Fruit fly (Drosophila melanogaster) whole organism, wandering third instar larva: ENCODE data around the gene Abi.

Experiments
- Abd-B ChIP-seq: fragments of >200 bp; optimal IDR thresholded peaks from 2 replicates; lab custom pipeline; 2017; ENCODE audit warnings: missing biosample characterization, missing genetic modification characterization
- CG32264 ChIP-seq: fragments of 200-800 bp; sonication (Bioruptor generic); optimal IDR thresholded peaks from 2 replicates; lab custom pipeline; 2016; ENCODE audit warnings: missing biosample characterization, missing genetic modification characterization
- CG9705 ChIP-seq: fragments of 200-800 bp; sonication (Bioruptor generic); optimal IDR thresholded peaks from 2 replicates; lab custom pipeline; 2018; ENCODE audit warnings: missing biosample characterization, mild to moderate bottlenecking, missing genetic modification characterization
- CrebA ChIP-seq: fragments of 200-800 bp; sonication (Bioruptor generic); optimal IDR thresholded peaks from 2 replicates; lab custom pipeline; 2016; ENCODE audit warnings: missing biosample characterization, mild to moderate bottlenecking, missing genetic modification characterization, borderline replicate concordance
- Dfd ChIP-seq: fragments of >200 bp; optimal IDR thresholded peaks from 2 replicates; lab custom pipeline; 2017; ENCODE audit warnings: missing biosample characterization, missing genetic modification characterization
- Dif ChIP-seq: fragments of 200-275, 200-300 bp; sonication (Bioruptor generic); optimal IDR thresholded peaks from 2 replicates; lab custom pipeline; 2018; ENCODE audit warnings: missing biosample characterization, missing genetic modification characterization; ENCODE audit not compliant: partially characterized antibody
- GATAd ChIP-seq: sonication (Bioruptor generic); optimal IDR thresholded peaks from 2 replicates; lab custom pipeline; 2016; ENCODE audit warnings: missing biosample characterization, missing genetic modification characterization
- HLH106 ChIP-seq: fragments of 200-800 bp; optimal IDR thresholded peaks from 3 replicates; lab custom pipeline; 2019; ENCODE audit warnings: missing biosample characterization, mild to moderate bottlenecking, missing genetic modification characterization, moderate library complexity
- Hnf4 ChIP-seq: fragments of 200-800 bp; sonication (Bioruptor generic); optimal IDR thresholded peaks from 2 replicates; lab custom pipeline; 2016; ENCODE audit warnings: missing biosample characterization, mild to moderate bottlenecking, missing genetic modification characterization
- Hr78 ChIP-seq: fragments of >200 bp; optimal IDR thresholded peaks from 2 replicates; lab custom pipeline; 2017; ENCODE audit warnings: missing biosample characterization, missing genetic modification characterization
- Hr83 ChIP-seq: fragments of 200-300 bp; sonication (Bioruptor generic); optimal IDR thresholded peaks from 2 replicates; lab custom pipeline; 2016; ENCODE audit warnings: missing biosample characterization, mild to moderate bottlenecking, missing genetic modification characterization, moderate library complexity; ENCODE audit not compliant: poor library complexity, severe bottlenecking
- Jra ChIP-seq: sonication (Bioruptor generic); optimal IDR thresholded peaks from 2 replicates; lab custom pipeline; 2016; ENCODE audit warnings: missing biosample characterization, missing genetic modification characterization
- Mio ChIP-seq: sonication (Bioruptor generic); optimal IDR thresholded peaks from 2 replicates; lab custom pipeline; 2016; ENCODE audit warnings: missing biosample characterization, missing genetic modification characterization
- Myc ChIP-seq: fragments of >200 bp; optimal IDR thresholded peaks from 2 replicates; lab custom pipeline; 2017
- N ChIP-seq: fragments of >200 bp; optimal IDR thresholded peaks from 2 replicates; lab custom pipeline; 2018; ENCODE audit warnings: missing biosample characterization, missing external identifiers, missing genetic modification characterization
- OdsH ChIP-seq: fragments of 200-800 bp; sonication (Bioruptor generic); optimal IDR thresholded peaks from 2 replicates; lab custom pipeline; 2016; ENCODE audit warnings: missing biosample characterization, mild to moderate bottlenecking, missing genetic modification characterization
- Rel ChIP-seq, 2 experiments: fragments of 200-800 bp; sonication (Bioruptor generic) in 1 of 2; optimal IDR thresholded peaks; 2 replicates in 1 of 2; 3 replicates in 1 of 2; lab custom pipeline; 2016 to 2019; ENCODE audit warnings: mild to moderate bottlenecking in 2 of 2, missing biosample characterization in 2 of 2, missing genetic modification characterization in 2 of 2, moderate library complexity in 1 of 2
- Sp1 ChIP-seq: fragments of 200-800 bp; sonication (Bioruptor generic); optimal IDR thresholded peaks from 3 replicates; lab custom pipeline; 2019; ENCODE audit warnings: missing biosample characterization, mild to moderate bottlenecking, missing genetic modification characterization, moderate library complexity
- Vsx2 ChIP-seq: fragments of 200-300, 225-300 bp; sonication (Bioruptor generic); optimal IDR thresholded peaks from 2 replicates; lab custom pipeline; 2018; ENCODE audit warnings: missing biosample characterization, missing genetic modification characterization; ENCODE audit not compliant: partially characterized antibody
- br ChIP-seq: fragments of 200-800 bp; sonication (Bioruptor generic); optimal IDR thresholded peaks from 2 replicates; lab custom pipeline; 2016; ENCODE audit warnings: missing biosample characterization, missing genetic modification characterization
- brk ChIP-seq: fragments of 200-800 bp; sonication (Bioruptor generic); optimal IDR thresholded peaks from 2 replicates; lab custom pipeline; 2016; ENCODE audit warnings: missing biosample characterization, mild to moderate bottlenecking, missing genetic modification characterization
- dl ChIP-seq, 2 experiments: fragments of 175-275, 200-275 bp in 1 of 2; fragments of 200-275 bp in 1 of 2; sonication (Bioruptor generic); optimal IDR thresholded peaks; lab custom pipeline; 2018; ENCODE audit warnings: mild to moderate bottlenecking in 2 of 2, missing biosample characterization in 2 of 2, missing genetic modification characterization in 2 of 2, moderate library complexity in 2 of 2; ENCODE audit not compliant: partially characterized antibody in 2 of 2, insufficient read depth in 1 of 2
- dmrt93B ChIP-seq: fragments of 200-800 bp; sonication (Bioruptor generic); optimal IDR thresholded peaks from 2 replicates; lab custom pipeline; 2018; ENCODE audit warnings: missing biosample characterization, mild to moderate bottlenecking, missing genetic modification characterization
- dsf ChIP-seq: sonication (Bioruptor generic); optimal IDR thresholded peaks from 2 replicates; lab custom pipeline; 2016; ENCODE audit warnings: missing biosample characterization, missing genetic modification characterization, borderline replicate concordance
- ey ChIP-seq: fragments of 200-800 bp; sonication (Bioruptor generic); optimal IDR thresholded peaks from 2 replicates; lab custom pipeline; 2016; ENCODE audit warnings: missing biosample characterization, missing genetic modification characterization
- foxo ChIP-seq, 2 experiments: fragments of 200-800 bp; sonication (Bioruptor generic); optimal IDR thresholded peaks; 2 replicates in 1 of 2; 3 replicates in 1 of 2; lab custom pipeline; 2016 to 2017; ENCODE audit warnings: missing biosample characterization in 2 of 2, missing genetic modification characterization in 2 of 2
- fru ChIP-seq: fragments of 200-800 bp; sonication (Bioruptor generic); optimal IDR thresholded peaks from 3 replicates; lab custom pipeline; 2016; ENCODE audit warnings: missing biosample characterization, mild to moderate bottlenecking, missing genetic modification characterization
- h ChIP-seq: fragments of 200-800 bp; sonication (Bioruptor generic); optimal IDR thresholded peaks from 3 replicates; lab custom pipeline; 2016; ENCODE audit warnings: missing biosample characterization, mild to moderate bottlenecking, missing genetic modification characterization
- jim ChIP-seq: fragments of 175-275, 200-325 bp; sonication (Bioruptor generic); optimal IDR thresholded peaks from 2 replicates; lab custom pipeline; 2016; ENCODE audit warnings: missing biosample characterization, mild to moderate bottlenecking, missing genetic modification characterization
- lola ChIP-seq: fragments of >200 bp; optimal IDR thresholded peaks from 2 replicates; lab custom pipeline; 2017; ENCODE audit warnings: missing biosample characterization, missing genetic modification characterization
- pan ChIP-seq: fragments of >200 bp; optimal IDR thresholded peaks from 2 replicates; lab custom pipeline; 2017
- psq ChIP-seq: fragments of 200-800 bp; sonication (Bioruptor generic); optimal IDR thresholded peaks from 3 replicates; lab custom pipeline; 2017; ENCODE audit warnings: missing biosample characterization, mild to moderate bottlenecking, missing genetic modification characterization, moderate library complexity
- rgr ChIP-seq: fragments of 200-800 bp; sonication (Bioruptor generic); optimal IDR thresholded peaks from 3 replicates; lab custom pipeline; 2016; ENCODE audit warnings: missing biosample characterization, mild to moderate bottlenecking, missing genetic modification characterization
- sage ChIP-seq: fragments of 200-800 bp; sonication (Bioruptor generic); optimal IDR thresholded peaks from 2 replicates; lab custom pipeline; 2016; ENCODE audit warnings: missing biosample characterization, mild to moderate bottlenecking, missing genetic modification characterization
- sv ChIP-seq: fragments of 200-800 bp; sonication (Bioruptor generic); optimal IDR thresholded peaks from 3 replicates; lab custom pipeline; 2016; ENCODE audit warnings: missing biosample characterization, missing genetic modification characterization
- tai ChIP-seq: sonication (Bioruptor generic); optimal IDR thresholded peaks from 2 replicates; lab custom pipeline; 2016; ENCODE audit warnings: missing biosample characterization, missing genetic modification characterization
- usp ChIP-seq: fragments of >200 bp; optimal IDR thresholded peaks from 2 replicates; lab custom pipeline; 2017; ENCODE audit warnings: missing biosample characterization, missing genetic modification characterization
- woc ChIP-seq: sonication (Bioruptor generic); optimal IDR thresholded peaks from 2 replicates; lab custom pipeline; 2016; ENCODE audit warnings: missing biosample characterization, mild to moderate bottlenecking, missing genetic modification characterization

Abi gene

DNA sequence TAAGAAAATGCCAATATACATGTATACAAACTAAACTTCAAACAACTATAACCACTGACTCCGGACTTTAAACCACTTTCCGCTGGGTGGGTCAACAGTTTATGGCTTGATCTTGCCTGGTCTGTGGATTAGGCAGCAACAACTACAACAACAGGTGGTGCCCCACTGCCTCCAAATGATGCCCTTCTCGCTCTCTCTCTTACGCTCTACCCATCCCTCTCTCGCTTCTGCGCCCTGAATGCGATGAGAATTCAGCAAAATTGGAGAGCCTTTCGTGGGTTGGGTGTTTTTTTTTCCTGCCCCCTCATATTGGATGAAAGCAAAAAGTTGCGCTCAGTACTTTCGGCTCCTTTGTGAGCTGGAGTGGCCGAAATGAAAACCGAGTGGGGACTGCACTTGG is 18.7 kb upstream of the Abi start:
- TF ChIP-seq Dfd (GFP tag; lab: Kevin White, UChicago) (no peak), Dif (GFP tag; lab: Kevin White, UChicago) (peak; percentile 26), br (no peak), lola (GFP tag; lab: Kevin White, UChicago) (no peak), Hr83 (GFP tag; lab: Kevin White, UChicago) (no peak), pan (lab: Kevin White, UChicago) (no peak)

DNA sequence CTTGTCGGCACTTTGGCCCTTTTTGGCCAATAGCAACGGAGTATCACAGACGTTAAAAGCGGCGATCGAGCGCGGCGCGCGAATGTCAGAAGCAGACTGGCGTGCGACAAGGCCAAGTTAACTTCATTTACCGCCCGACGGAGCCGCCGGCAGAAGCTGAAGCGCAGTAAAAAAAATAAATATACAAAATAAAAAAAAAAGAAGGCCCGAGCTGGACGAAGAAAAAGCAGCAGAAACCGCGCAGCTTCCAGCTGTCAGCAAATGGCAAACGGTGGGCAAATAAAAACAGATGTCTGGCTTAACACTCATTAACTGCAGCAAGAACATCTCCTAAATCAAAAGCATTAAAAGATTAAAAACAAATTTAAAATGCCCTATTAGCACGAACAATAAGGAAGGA is 9.8 kb upstream of the Abi start, which contains the start of gene CG14356:
Gene CG14356, minus strand, starts transcription at position 101 of the 400 bp plus-strand sequence.
- TF ChIP-seq Vsx2 (GFP tag; lab: Kevin White, UChicago): no peak
- no peak for TF ChIP-seq N
- no peak for TF ChIP-seq Dif (GFP tag; lab: Kevin White, UChicago)
- TF ChIP-seq GATAd (GFP tag; lab: Kevin White, UChicago): no peak
- TF ChIP-seq foxo (GFP tag; optimal IDR thresholded peaks at IDR 0.05; lab: Kevin White, UChicago): no peak
- no peak for TF ChIP-seq ey
- no peak for TF ChIP-seq brk (GFP tag; lab: Kevin White, UChicago)
- no peak for TF ChIP-seq Sp1
- no peak for TF ChIP-seq Abd-B
- TF ChIP-seq tai (GFP tag; lab: Kevin White, UChicago): no peak
- TF ChIP-seq Hr78 (GFP tag; lab: Kevin White, UChicago): no peak

DNA sequence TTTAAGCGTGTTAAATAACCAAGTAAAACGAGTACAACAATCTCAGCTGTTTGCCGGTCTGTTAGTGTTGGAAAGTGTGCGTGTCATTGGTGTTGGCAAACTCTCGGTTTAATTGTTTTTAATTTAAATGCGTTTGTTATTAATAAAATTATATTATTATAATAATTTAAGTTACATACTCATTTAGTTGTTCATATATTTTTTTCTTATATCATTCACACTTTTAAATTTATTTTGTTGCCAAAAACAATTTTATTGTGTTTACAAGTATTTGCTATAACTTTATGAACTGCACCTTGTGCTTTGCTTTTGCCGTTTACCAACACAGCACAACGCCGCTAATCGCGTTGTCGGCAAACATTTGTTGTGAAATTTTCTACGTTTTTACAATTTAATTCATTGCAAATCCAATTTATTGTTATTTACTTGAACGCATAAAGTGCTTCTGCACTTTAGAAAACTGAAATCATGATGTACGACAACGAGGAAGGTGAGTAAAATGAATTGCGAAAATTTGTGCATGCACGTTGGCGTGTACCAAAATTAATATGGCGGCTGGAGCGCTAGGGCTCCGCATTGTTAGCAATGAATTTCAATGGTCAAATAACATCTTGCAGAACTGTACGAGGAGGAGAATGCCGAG is 3.4 kb upstream of the Abi start, which contains the start of the genes 140up and Polr2B:
Gene 140up, minus strand, starts transcription at position 70 of the 643 bp plus-strand sequence.
Gene Polr2B, plus strand, starts transcription at position 313 of the 643 bp plus-strand sequence.
- TF ChIP-seq brk (GFP tag; lab: Kevin White, UChicago): peak; percentile 89
- no peak for TF ChIP-seq usp (GFP tag; lab: Kevin White, UChicago)
- no peak for TF ChIP-seq dl (GFP tag; optimal IDR thresholded peaks at IDR 0.05; lab: Kevin White, UChicago; ENCODE audit: insufficient read depth in 1 of 2, partially characterized antibody in 2 of 2)
- no peak for TF ChIP-seq Dif (GFP tag; lab: Kevin White, UChicago)
- TF ChIP-seq woc (GFP tag; lab: Kevin White, UChicago): peak; percentile 66
- no peak for TF ChIP-seq CrebA
- TF ChIP-seq tai (GFP tag; lab: Kevin White, UChicago): no peak
- peak; percentile 89 for TF ChIP-seq CG9705 (GFP tag; lab: Kevin White, UChicago)
- TF ChIP-seq lola (GFP tag; lab: Kevin White, UChicago): no peak
- TF ChIP-seq h (GFP tag; lab: Kevin White, UChicago): peak; percentile 88
- TF ChIP-seq CG32264: peak; percentile 5
- peak; percentile 93 for TF ChIP-seq OdsH (GFP tag; lab: Kevin White, UChicago)
- TF ChIP-seq Myc: peak; percentile 52
- peak in 1 of 2 experiments; percentile 95 for TF ChIP-seq foxo (GFP tag; optimal IDR thresholded peaks at IDR 0.05; lab: Kevin White, UChicago)
- TF ChIP-seq sv (GFP tag; lab: Kevin White, UChicago): peak; percentile 80
- peak; percentile 64 for TF ChIP-seq GATAd (GFP tag; lab: Kevin White, UChicago)
- no peak for TF ChIP-seq Abd-B
- peak; percentile 92 for TF ChIP-seq dmrt93B (GFP tag; lab: Kevin White, UChicago)
- TF ChIP-seq Rel (GFP tag; optimal IDR thresholded peaks at IDR 0.05; lab: Kevin White, UChicago): peak; percentile 25
- TF ChIP-seq Rel (tag; optimal IDR thresholded peaks at IDR 0.05; lab: Kevin White, UChicago): peak; percentile 66
- TF ChIP-seq psq (GFP tag; lab: Kevin White, UChicago): peak; percentile 93
- TF ChIP-seq fru (GFP tag; lab: Kevin White, UChicago): peak; percentile 86
- TF ChIP-seq pan (lab: Kevin White, UChicago): no peak
- no peak for TF ChIP-seq Dfd (GFP tag; lab: Kevin White, UChicago)
- TF ChIP-seq HLH106 (tag; lab: Kevin White, UChicago): peak; percentile 96
- TF ChIP-seq N: no peak
- TF ChIP-seq Jra (GFP tag; lab: Kevin White, UChicago): peak; percentile 86
- no peak for TF ChIP-seq Vsx2 (GFP tag; lab: Kevin White, UChicago)
- peak; percentile 77 for TF ChIP-seq ey
- peak; percentile 6 for TF ChIP-seq jim (GFP tag; lab: Kevin White, UChicago)
- TF ChIP-seq br: peak; percentile 77
- peak; percentile 55 for TF ChIP-seq Hr83 (GFP tag; lab: Kevin White, UChicago)
- peak; percentile 86 for TF ChIP-seq dsf
- TF ChIP-seq Mio: no peak
- peak; percentile 95 for TF ChIP-seq rgr (GFP tag; lab: Kevin White, UChicago)
- TF ChIP-seq sage: peak; percentile 67
- TF ChIP-seq Sp1: peak; percentile 91
- peak; percentile 94 for TF ChIP-seq Hnf4 (GFP tag; lab: Kevin White, UChicago)
- no peak for TF ChIP-seq Hr78 (GFP tag; lab: Kevin White, UChicago)
